Fruit fly (Drosophila melanogaster) whole organism, embryonic: ENCODE results near the gene CG42638.

Experiments used
- Adf1 ChIP-seq: fragments of 200-800 bp; sonication (Bioruptor generic); IDR thresholded peaks from 2 replicates; pipeline ENCODE4 v1.3.6; 2022; ENCODE audit warnings: missing biosample characterization, missing genetic modification characterization
- Atf3 ChIP-seq: fragments of 200-800 bp; sonication (Bioruptor generic); optimal IDR thresholded peaks from 3 replicates; lab custom pipeline; 2016; ENCODE audit warnings: missing biosample characterization, missing genetic modification characterization
- Bteb2 ChIP-seq: fragments of 200-800 bp; sonication (Bioruptor generic); optimal IDR thresholded peaks from 2 replicates; lab custom pipeline; 2016; ENCODE audit warnings: missing biosample characterization, missing genetic modification characterization
- C15 ChIP-seq: fragments of 200-800 bp; sonication (Bioruptor generic); IDR thresholded peaks from 3 replicates; pipeline ENCODE4 v1.3.6; 2022; ENCODE audit warnings: missing biosample characterization, missing genetic modification characterization
- CG12219 ChIP-seq: fragments of 200-800 bp; sonication (Bioruptor generic); optimal IDR thresholded peaks from 3 replicates; lab custom pipeline; 2018; ENCODE audit warnings: missing biosample characterization, mild to moderate bottlenecking, missing genetic modification characterization
- CG13123 ChIP-seq: fragments of 200-800 bp; sonication (Bioruptor generic); optimal IDR thresholded peaks from 2 replicates; lab custom pipeline; 2016; ENCODE audit warnings: missing biosample characterization, missing genetic modification characterization
- CG13296 ChIP-seq: fragments of 200-800 bp; sonication (Bioruptor generic); optimal IDR thresholded peaks from 3 replicates; lab custom pipeline; 2018; ENCODE audit warnings: missing biosample characterization, mild to moderate bottlenecking, missing genetic modification characterization
- CG13894 ChIP-seq: fragments of 200-800 bp; sonication (Bioruptor generic); optimal IDR thresholded peaks from 3 replicates; lab custom pipeline; 2018; ENCODE audit warnings: missing biosample characterization, mild to moderate bottlenecking, missing genetic modification characterization, moderate library complexity
- CG18599 ChIP-seq: fragments of 200-800 bp; sonication (Bioruptor generic); optimal IDR thresholded peaks from 3 replicates; lab custom pipeline; 2017; ENCODE audit warnings: missing biosample characterization, missing genetic modification characterization, mild to moderate bottlenecking, moderate library complexity, missing genetic modification reagents
- CG18619 ChIP-seq: fragments of 200-800 bp; sonication (Bioruptor generic); optimal IDR thresholded peaks from 3 replicates; lab custom pipeline; 2017; ENCODE audit warnings: missing biosample characterization, mild to moderate bottlenecking, missing genetic modification characterization
- CG30431 ChIP-seq: fragments of 200-800 bp; sonication (Bioruptor generic); optimal IDR thresholded peaks from 2 replicates; lab custom pipeline; 2017; ENCODE audit warnings: missing biosample characterization, missing genetic modification characterization
- CG32767 ChIP-seq: fragments of 200-800 bp; sonication (Bioruptor generic); IDR thresholded peaks from 2 replicates; pipeline ENCODE4 v1.3.6; 2022; ENCODE audit warnings: missing biosample characterization, missing genetic modification characterization
- CG34376 ChIP-seq: fragments of 200-800 bp; sonication (Bioruptor generic); optimal IDR thresholded peaks from 2 replicates; lab custom pipeline; 2018; ENCODE audit warnings: missing biosample characterization, mild to moderate bottlenecking, missing genetic modification characterization
- CG3995 ChIP-seq: fragments of 200-800 bp; sonication (Bioruptor generic); optimal IDR thresholded peaks from 3 replicates; lab custom pipeline; 2016; ENCODE audit warnings: missing biosample characterization, missing genetic modification characterization
- CG4424 ChIP-seq: fragments of 200-800 bp; sonication (Bioruptor generic); optimal IDR thresholded peaks from 3 replicates; lab custom pipeline; 2016; ENCODE audit warnings: missing biosample characterization, missing genetic modification characterization
- CG6175 ChIP-seq: fragments of 200-800 bp; sonication (Bioruptor generic); IDR thresholded peaks from 3 replicates; pipeline ENCODE4 v1.3.6; 2022; ENCODE audit warnings: missing biosample characterization, missing genetic modification characterization
- CG7745 ChIP-seq: fragments of 200-800 bp; sonication (Bioruptor generic); optimal IDR thresholded peaks from 2 replicates; lab custom pipeline; 2018; ENCODE audit warnings: missing biosample characterization, mild to moderate bottlenecking, missing genetic modification characterization, moderate library complexity
- CG8281 ChIP-seq: fragments of 200-800 bp; sonication (Bioruptor generic); optimal IDR thresholded peaks from 2 replicates; lab custom pipeline; 2018; ENCODE audit warnings: missing biosample characterization, mild to moderate bottlenecking, missing genetic modification characterization, moderate library complexity
- D19B ChIP-seq: fragments of 200-800 bp; sonication (Bioruptor generic); optimal IDR thresholded peaks from 2 replicates; lab custom pipeline; 2017; ENCODE audit warnings: missing biosample characterization, mild to moderate bottlenecking, missing genetic modification characterization
- Ets97D ChIP-seq: fragments of 200-800 bp; sonication (Bioruptor generic); optimal IDR thresholded peaks from 3 replicates; lab custom pipeline; 2016; ENCODE audit warnings: missing biosample characterization, missing genetic modification characterization
- Hr78 ChIP-seq, 2 experiments: fragments of 200-800 bp in 1 of 2; fragments of >200 bp in 1 of 2; sonication (Bioruptor generic) in 1 of 2; optimal IDR thresholded peaks; 2 replicates each; lab custom pipeline; 2017 to 2019; ENCODE audit warnings: missing biosample characterization in 2 of 2, missing genetic modification characterization in 2 of 2, mild to moderate bottlenecking in 1 of 2, moderate library complexity in 1 of 2
- Jarid2 ChIP-seq: fragments of 200-800 bp; sonication (Bioruptor generic); optimal IDR thresholded peaks from 3 replicates; lab custom pipeline; 2017; ENCODE audit warnings: mild to moderate bottlenecking, missing biosample characterization, missing genetic modification reagents, missing genetic modification characterization
- Max ChIP-seq: fragments of 200-800 bp; sonication (Bioruptor generic); optimal IDR thresholded peaks from 2 replicates; lab custom pipeline; 2016; ENCODE audit warnings: missing biosample characterization, mild to moderate bottlenecking, missing genetic modification characterization
- NC2β ChIP-seq: fragments of 200-800 bp; sonication (Bioruptor generic); optimal IDR thresholded peaks from 2 replicates; lab custom pipeline; 2016; ENCODE audit warnings: missing biosample characterization, missing genetic modification characterization
- Nf-YB ChIP-seq: fragments of 200-800 bp; sonication (Bioruptor generic); optimal IDR thresholded peaks from 3 replicates; lab custom pipeline; 2019; ENCODE audit warnings: missing biosample characterization, mild to moderate bottlenecking, missing genetic modification characterization, moderate library complexity
- NfI ChIP-seq: fragments of 200-800 bp; sonication (Bioruptor generic); optimal IDR thresholded peaks from 3 replicates; lab custom pipeline; 2018; ENCODE audit warnings: missing biosample characterization, mild to moderate bottlenecking, missing genetic modification characterization, moderate library complexity
- Rfx ChIP-seq: fragments of 200-800 bp; sonication (Bioruptor generic); IDR thresholded peaks from 2 replicates; pipeline ENCODE4 v1.3.6; 2022; ENCODE audit warnings: missing biosample characterization, missing genetic modification characterization
- Sin3A ChIP-seq: fragments of >200 bp; optimal IDR thresholded peaks from 2 replicates; lab custom pipeline; 2018
- Tbp ChIP-seq: fragments of >200 bp; optimal IDR thresholded peaks from 2 replicates; lab custom pipeline; 2018; ENCODE audit warnings: missing biosample characterization, missing genetic modification characterization
- abd-A ChIP-seq: fragments of 200-800 bp; sonication (Bioruptor generic); optimal IDR thresholded peaks from 3 replicates; lab custom pipeline; 2019; ENCODE audit warnings: missing biosample characterization, mild to moderate bottlenecking, missing genetic modification characterization, moderate library complexity
- chinmo ChIP-seq: fragments of 200-800 bp; sonication (Bioruptor generic); IDR thresholded peaks from 4 replicates; pipeline ENCODE4 v1.3.6; 2022; ENCODE audit warnings: missing biosample characterization, missing genetic modification characterization; ENCODE audit not compliant: partially characterized antibody
- crc ChIP-seq: fragments of 200-800 bp; sonication (Bioruptor generic); optimal IDR thresholded peaks from 2 replicates; lab custom pipeline; 2016; ENCODE audit warnings: missing biosample characterization, missing genetic modification characterization
- disco-r ChIP-seq: fragments of 200-800 bp; sonication (Bioruptor generic); optimal IDR thresholded peaks from 2 replicates; lab custom pipeline; 2016; ENCODE audit warnings: missing biosample characterization, missing genetic modification characterization
- exex ChIP-seq: fragments of 200-800 bp; sonication (Bioruptor generic); optimal IDR thresholded peaks from 4 replicates; lab custom pipeline; 2018; ENCODE audit warnings: missing biosample characterization, mild to moderate bottlenecking, missing genetic modification characterization, moderate library complexity
- kni ChIP-seq: fragments of 200-800 bp; sonication (Bioruptor generic); optimal IDR thresholded peaks from 3 replicates; lab custom pipeline; 2017; ENCODE audit warnings: mild to moderate bottlenecking, missing biosample characterization, missing genetic modification reagents, missing genetic modification characterization
- lilli ChIP-seq: fragments of 200-800 bp; sonication (Bioruptor generic); optimal IDR thresholded peaks from 3 replicates; lab custom pipeline; 2016; ENCODE audit warnings: missing biosample characterization, missing genetic modification characterization
- mam ChIP-seq: fragments of 200-800 bp; sonication (Bioruptor generic); optimal IDR thresholded peaks from 3 replicates; lab custom pipeline; 2016; ENCODE audit warnings: missing biosample characterization, missing genetic modification characterization
- seq ChIP-seq: fragments of 200-800 bp; sonication (Bioruptor generic); IDR thresholded peaks from 2 replicates; pipeline ENCODE4 v1.3.6; 2022; ENCODE audit warnings: missing biosample characterization, missing genetic modification characterization
- tgo ChIP-seq: fragments of 200-800 bp; sonication (Bioruptor generic); IDR thresholded peaks from 3 replicates; pipeline ENCODE4 v1.3.6; 2022; ENCODE audit warnings: missing biosample characterization, missing genetic modification characterization
- toy ChIP-seq: fragments of 200-800 bp; sonication (Bioruptor generic); IDR thresholded peaks from 2 replicates; pipeline ENCODE4 v1.3.6; 2022; ENCODE audit warnings: missing biosample characterization, missing genetic modification characterization
- ttk ChIP-seq: fragments of 200-800 bp; sonication (Bioruptor generic); IDR thresholded peaks from 2 replicates; pipeline ENCODE4 v2.1.2; 2022; ENCODE audit warnings: missing biosample characterization, missing genetic modification characterization
- tx ChIP-seq: fragments of 200-800 bp; sonication (Bioruptor generic); optimal IDR thresholded peaks from 2 replicates; lab custom pipeline; 2016; ENCODE audit warnings: missing biosample characterization, missing genetic modification characterization
- unc-4 ChIP-seq: fragments of 200-800 bp; sonication (Bioruptor generic); IDR thresholded peaks from 2 replicates; pipeline ENCODE4 v1.3.6; 2022; ENCODE audit warnings: missing biosample characterization, missing genetic modification characterization; ENCODE audit not compliant: partially characterized antibody
- yki ChIP-seq: fragments of >200 bp; optimal IDR thresholded peaks from 3 replicates; lab custom pipeline; 2018

Gene CG42638

dm6 chr3L:19707570-19708146 lies 41.9 kb downstream of the CG42638 start, which contains the start of gene serp (continued):
- TF ChIP-seq Ets97D (GFP tag; lab: Kevin White, UChicago) (no peak), NC2β (GFP tag; lab: Kevin White, UChicago) (no peak), NfI (GFP tag; lab: Kevin White, UChicago) (no peak), CG6175 (peak; percentile 66; the same call in 1 of the 3 replicates), Rfx (GFP tag; lab: Robert Waterston, UW) (no peak), Sin3A (lab: Kevin White, UChicago) (no peak), disco-r (GFP tag; lab: Kevin White, UChicago) (no peak), yki (lab: Kevin White, UChicago) (no peak), CG12219 (GFP tag; lab: Kevin White, UChicago) (no peak), C15 (GFP tag; lab: Robert Waterston, UW) (no peak), kni (GFP tag; lab: Kevin White, UChicago) (peak; percentile 76), Hr78 (GFP tag; optimal IDR thresholded peaks at IDR 0.05; lab: Kevin White, UChicago) (no peak), tgo (GFP tag; lab: Robert Waterston, UW) (0 out of 3 replicates have a peak, but pooled peaks have one; percentile 17), CG30431 (GFP tag; lab: Kevin White, UChicago) (no peak), CG34376 (GFP tag; lab: Kevin White, UChicago) (no peak), unc-4 (GFP tag; lab: Robert Waterston, UW) (no peak), CG4424 (GFP tag; lab: Kevin White, UChicago) (no peak), Max (GFP tag; lab: Kevin White, UChicago) (no peak), Atf3 (no peak), CG8281 (tag; lab: Kevin White, UChicago) (no peak), seq (GFP tag; lab: Robert Waterston, UW) (no peak), crc (no peak), Adf1 (GFP tag; lab: Robert Waterston, UW) (peak; percentile 27; the same call in 1 of the 2 replicates), toy (GFP tag; lab: Robert Waterston, UW) (no peak), ttk (GFP tag; lab: Robert Waterston, UW) (no peak), Tbp (GFP tag; lab: Kevin White, UChicago) (no peak), CG3995 (GFP tag; lab: Kevin White, UChicago) (peak; percentile 33), CG13894 (peak; percentile 26), D19B (no peak), Jarid2 (GFP tag; lab: Kevin White, UChicago) (peak; percentile 37), exex (tag; lab: Kevin White, UChicago) (no peak), CG32767 (GFP tag; lab: Robert Waterston, UW) (no peak), Bteb2 (GFP tag; lab: Kevin White, UChicago) (no peak), CG13296 (GFP tag; lab: Kevin White, UChicago) (no peak), mam (GFP tag; lab: Kevin White, UChicago) (no peak), Nf-YB (peak; percentile 28), chinmo (GFP tag; lab: Robert Waterston, UW) (peak; percentile 78; the same call in 1 of the 4 replicates), CG7745 (tag; lab: Kevin White, UChicago) (no peak), CG18599 (GFP tag; lab: Kevin White, UChicago) (no peak), lilli (no peak), CG13123 (GFP tag; lab: Kevin White, UChicago) (no peak), abd-A (tag; lab: Kevin White, UChicago) (peak; percentile 1), CG18619 (GFP tag; lab: Kevin White, UChicago) (no peak), tx (no peak)
